Worm (Caenorhabditis elegans): ENCODE results near the gene dsl-1.

DNA sequence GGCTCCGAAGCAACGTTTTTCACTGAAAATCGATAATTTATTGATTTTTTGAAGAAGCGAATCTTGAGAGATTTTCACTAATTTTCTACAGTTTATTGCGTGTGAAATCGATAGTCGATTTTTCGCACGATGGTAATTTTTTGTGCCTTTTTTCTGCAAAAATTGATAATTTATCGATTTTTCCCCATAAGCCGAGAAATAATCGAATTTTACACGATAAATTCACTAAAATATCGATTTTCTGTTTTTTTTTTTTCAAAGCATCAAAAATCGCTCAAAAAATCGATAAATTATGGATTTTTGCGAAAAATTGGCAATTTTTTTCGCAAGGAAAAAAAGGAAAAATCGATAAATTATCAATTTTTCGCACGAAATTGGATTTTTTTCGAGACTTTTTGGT is 27.9 kb upstream of the dsl-1 start:
- TF ChIP-seq nhr-76 (tag; optimal IDR thresholded peaks at IDR 0.05) = no peak
- TF ChIP-seq cey-2 (tag; optimal IDR thresholded peaks at IDR 0.05; ENCODE audit: borderline replicate concordance, insufficient read depth) = no peak
- no peak for TF ChIP-seq daf-8 (GFP tag; IDR thresholded peaks at IDR 0.05)
- TF ChIP-seq snpc-4 (tag; optimal IDR thresholded peaks at IDR 0.05) = no peak
- TF ChIP-seq aly-2 (tag; optimal IDR thresholded peaks at IDR 0.05) = no peak
- TF ChIP-seq lsy-2 (tag; optimal IDR thresholded peaks at IDR 0.05) = no peak
- TF ChIP-seq hif-1 (tag; optimal IDR thresholded peaks at IDR 0.05) = no peak
- TF ChIP-seq nhr-237 (tag; optimal IDR thresholded peaks at IDR 0.05) = no peak
